Worm (Caenorhabditis elegans) whole organism, early embryonic: ENCODE measurements around the gene K08D8.11.

ENCODE experiments used
- B0310.2 ChIP-seq: sonication (generic microtip); optimal IDR thresholded peaks from 2 replicates; lab custom pipeline; 2016; ENCODE audit warnings: mild to moderate bottlenecking, missing genetic modification characterization, missing compliant biosample characterization
- F13C5.2 ChIP-seq: sonication (generic microtip); optimal IDR thresholded peaks from 2 replicates; lab custom pipeline; 2017; ENCODE audit warnings: mild to moderate bottlenecking, missing genetic modification characterization, inconsistent platforms, missing compliant biosample characterization
- aly-1 ChIP-seq: sonication (generic microtip); optimal IDR thresholded peaks from 2 replicates; lab custom pipeline; 2016; ENCODE audit warnings: missing genetic modification characterization, missing compliant biosample characterization
- ama-1 ChIP-seq: fragments of 150-350 bp; optimal IDR thresholded peaks from 2 replicates; lab custom pipeline; 2014
- ceh-13 ChIP-seq: fragments of 200-800 bp; sonication (Bioruptor generic); optimal IDR thresholded peaks from 2 replicates; lab custom pipeline; 2018; ENCODE audit warnings: mild to moderate bottlenecking, missing genetic modification characterization, missing compliant biosample characterization
- ceh-36 ChIP-seq: sonication (generic microtip); optimal IDR thresholded peaks from 2 replicates; lab custom pipeline; 2016; ENCODE audit warnings: missing genetic modification characterization, inconsistent platforms, missing compliant biosample characterization
- ets-7 ChIP-seq: sonication (generic microtip); optimal IDR thresholded peaks from 2 replicates; lab custom pipeline; 2016; ENCODE audit warnings: missing genotype, missing genetic modification characterization, missing compliant biosample characterization
- flt-1 ChIP-seq: fragments of 200-800 bp; sonication (Bioruptor generic); IDR thresholded peaks from 2 replicates; pipeline ENCODE4 v1.3.6; 2022; ENCODE audit warnings: missing genetic modification characterization, missing compliant biosample characterization
- hmbx-1 ChIP-seq: sonication (generic microtip); optimal IDR thresholded peaks from 2 replicates; lab custom pipeline; 2016; ENCODE audit warnings: mild to moderate bottlenecking, missing genetic modification characterization, missing compliant biosample characterization
- hmg-4 ChIP-seq: fragments of 200-800 bp; sonication (Bioruptor generic); optimal IDR thresholded peaks from 2 replicates; lab custom pipeline; 2018; ENCODE audit warnings: mild to moderate bottlenecking, missing genetic modification characterization, missing compliant biosample characterization
- hnd-1 ChIP-seq: sonication (generic microtip); optimal IDR thresholded peaks from 2 replicates; lab custom pipeline; 2016; ENCODE audit warnings: missing genetic modification characterization, missing compliant biosample characterization
- pes-1 ChIP-seq: fragments of 200-800 bp; sonication (Bioruptor generic); IDR thresholded peaks from 2 replicates; pipeline ENCODE4 v1.3.6; 2022; ENCODE audit warnings: missing genetic modification reagents, missing genetic modification characterization, missing compliant biosample characterization
- scrt-1 ChIP-seq: fragments of 200-800 bp; sonication (Bioruptor generic); IDR thresholded peaks from 2 replicates; pipeline ENCODE4 v1.3.6; 2022; ENCODE audit warnings: missing genetic modification characterization, missing compliant biosample characterization
- sea-1 ChIP-seq: fragments of 200-800 bp; sonication (Bioruptor generic); conservative IDR thresholded peaks from 2 replicates; pipeline ENCODE4 v1.3.6; 2022; ENCODE audit warnings: missing genetic modification characterization, missing compliant biosample characterization
- tbx-11 ChIP-seq: fragments of 200-800 bp; sonication (Bioruptor generic); IDR thresholded peaks from 2 replicates; pipeline ENCODE4 v1.3.6; 2022; ENCODE audit warnings: missing genetic modification characterization, missing compliant biosample characterization
- tbx-37 ChIP-seq: fragments of 200-800 bp; sonication (Bioruptor generic); conservative IDR thresholded peaks from 2 replicates; pipeline ENCODE4 v1.3.6; 2022; ENCODE audit warnings: missing genetic modification reagents, missing genetic modification characterization, missing compliant biosample characterization
- tra-4 ChIP-seq: sonication (generic microtip); optimal IDR thresholded peaks from 2 replicates; lab custom pipeline; 2017; ENCODE audit warnings: missing genetic modification characterization, missing compliant biosample characterization

Gene K08D8.11

ce11 chrIV:12883190-12883589 lies 11.9 kb upstream of the K08D8.11 start, which contains the start of gene ZK896.4:
ZK896.4 (minus strand) TSS chrIV:12883290.
- no peak for TF ChIP-seq hmg-4 (GFP tag; lab: Kevin White, UChicago)
- no peak for TF ChIP-seq sea-1 (GFP tag; lab: Robert Waterston, UW)
- TF ChIP-seq tbx-37 (GFP tag; lab: Robert Waterston, UW) = no peak
- no peak for TF ChIP-seq ama-1 (lab: Kevin White, UChicago)
- no peak for TF ChIP-seq flt-1 (GFP tag; lab: Robert Waterston, UW)
- no peak for TF ChIP-seq hmbx-1
- TF ChIP-seq hnd-1 = no peak
- no peak for TF ChIP-seq ceh-36 (tag; lab: Kevin White, UChicago)
- no peak for TF ChIP-seq pes-1 (GFP tag; lab: Robert Waterston, UW)
- no peak for TF ChIP-seq ets-7
- no peak for TF ChIP-seq ceh-13 (GFP tag; lab: Kevin White, UChicago)
- no peak for TF ChIP-seq tbx-11 (GFP tag; lab: Robert Waterston, UW)
- TF ChIP-seq scrt-1 (GFP tag; lab: Robert Waterston, UW) = no peak
- TF ChIP-seq tra-4 (tag; lab: Kevin White, UChicago) = no peak
- TF ChIP-seq F13C5.2 (tag; lab: Kevin White, UChicago) = no peak

- TF ChIP-seq tbx-37 (GFP tag; lab: Robert Waterston, UW) (no peak), tra-4 (tag; lab: Kevin White, UChicago) (no peak), pes-1 (GFP tag; lab: Robert Waterston, UW) (no peak), F13C5.2 (tag; lab: Kevin White, UChicago) (no peak), scrt-1 (GFP tag; lab: Robert Waterston, UW) (no peak), ama-1 (lab: Kevin White, UChicago) (no peak), ets-7 (no peak), flt-1 (GFP tag; lab: Robert Waterston, UW) (no peak), hnd-1 (no peak), aly-1 (tag; lab: Kevin White, UChicago) (no peak), ceh-36 (tag; lab: Kevin White, UChicago) (no peak), ceh-13 (GFP tag; lab: Kevin White, UChicago) (no peak), sea-1 (GFP tag; lab: Robert Waterston, UW) (no peak), hmg-4 (GFP tag; lab: Kevin White, UChicago) (no peak), tbx-11 (GFP tag; lab: Robert Waterston, UW) (no peak)
Measured at ce11 chrIV:12886012-12886411, 9.1 kb upstream of the K08D8.11 start.

DNA sequence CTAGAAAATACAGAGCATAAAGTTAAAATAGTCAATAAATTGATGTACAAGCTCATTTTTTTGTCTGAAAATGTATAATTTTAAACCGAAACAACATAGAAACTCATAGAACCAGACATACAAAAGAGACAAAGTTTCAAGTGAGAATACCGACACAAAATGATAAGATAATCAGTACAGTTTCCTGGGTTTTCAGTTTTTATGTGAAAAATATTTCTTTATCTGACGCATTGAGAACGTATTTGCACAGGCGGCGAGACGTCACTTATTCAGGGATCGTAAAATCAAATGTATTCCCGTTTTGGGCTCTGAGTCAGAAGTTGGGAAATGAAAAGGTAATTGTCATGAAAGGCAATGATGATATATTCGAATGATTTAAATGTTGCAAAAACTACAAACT lies 4.7 kb upstream of the K08D8.11 start, which contains the start of gene K08D8.6:
K08D8.6 (minus strand) TSS at position 64 of the 400 bp plus-strand sequence.
- no peak for TF ChIP-seq hmg-4 (GFP tag; lab: Kevin White, UChicago)
- no peak for TF ChIP-seq ama-1 (lab: Kevin White, UChicago)
- TF ChIP-seq hnd-1 = no peak
- no peak for TF ChIP-seq ceh-13 (GFP tag; lab: Kevin White, UChicago)

DNA sequence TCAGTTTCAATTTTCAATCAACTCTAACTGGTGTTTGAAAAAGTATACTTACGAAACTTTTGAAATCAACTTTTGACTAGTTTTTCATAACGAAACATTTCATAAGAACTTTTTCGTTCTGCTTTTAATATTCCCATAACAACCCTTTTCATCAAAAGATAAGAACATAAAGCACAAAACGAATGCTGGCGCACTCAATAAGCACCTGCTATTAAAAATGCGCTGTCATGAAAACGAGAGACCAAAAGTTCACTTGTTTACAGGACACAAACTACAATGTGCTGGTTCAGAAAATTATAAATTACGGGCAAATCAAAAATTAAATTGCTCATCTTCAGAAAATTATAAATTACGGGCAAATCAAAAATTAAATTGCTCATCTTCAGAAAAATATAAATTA lies 4.0 kb upstream of the K08D8.11 start:
- TF ChIP-seq tra-4 (tag; lab: Kevin White, UChicago) (no peak), sea-1 (GFP tag; lab: Robert Waterston, UW) (no peak), F13C5.2 (tag; lab: Kevin White, UChicago) (no peak), tbx-11 (GFP tag; lab: Robert Waterston, UW) (no peak), hnd-1 (no peak), B0310.2 (tag; lab: Kevin White, UChicago) (no peak), flt-1 (GFP tag; lab: Robert Waterston, UW) (no peak), hmg-4 (GFP tag; lab: Kevin White, UChicago) (no peak), pes-1 (GFP tag; lab: Robert Waterston, UW) (no peak), scrt-1 (GFP tag; lab: Robert Waterston, UW) (no peak), aly-1 (tag; lab: Kevin White, UChicago) (no peak), ets-7 (no peak)

- no peak for TF ChIP-seq ceh-36 (tag; lab: Kevin White, UChicago)
- no peak for TF ChIP-seq hmbx-1
- TF ChIP-seq sea-1 (GFP tag; lab: Robert Waterston, UW) = no peak
- no peak for TF ChIP-seq ama-1 (lab: Kevin White, UChicago)
- TF ChIP-seq hnd-1 = no peak
- TF ChIP-seq scrt-1 (GFP tag; lab: Robert Waterston, UW) = no peak
- TF ChIP-seq tra-4 (tag; lab: Kevin White, UChicago) = no peak
- no peak for TF ChIP-seq ets-7
- TF ChIP-seq tbx-37 (GFP tag; lab: Robert Waterston, UW) = no peak
- TF ChIP-seq tbx-11 (GFP tag; lab: Robert Waterston, UW) = no peak
- no peak for TF ChIP-seq aly-1 (tag; lab: Kevin White, UChicago)
- TF ChIP-seq F13C5.2 (tag; lab: Kevin White, UChicago) = no peak
Measured at ce11 chrIV:12892194-12892593, 2.9 kb upstream of the K08D8.11 start, which contains the start of gene K08D8.1. K08D8.1 (plus strand) TSS chrIV:12892494.

ce11 chrIV:12893166-12893565 lies 1.9 kb upstream of the K08D8.11 start, which contains the start of gene K08D8.12:
K08D8.12 (plus strand) TSS chrIV:12893466.
- TF ChIP-seq hnd-1 (no peak), tbx-37 (GFP tag; lab: Robert Waterston, UW) (no peak), ceh-13 (GFP tag; lab: Kevin White, UChicago) (no peak), sea-1 (GFP tag; lab: Robert Waterston, UW) (no peak), hmg-4 (GFP tag; lab: Kevin White, UChicago) (no peak), ama-1 (lab: Kevin White, UChicago) (no peak)

ce11 chrIV:12896371-12896882 lies 1.3 kb downstream of the K08D8.11 start, which contains the start of gene K08D8.7:
K08D8.7 (plus strand) TSS chrIV:12896832.
- TF ChIP-seq hmbx-1 (no peak), pes-1 (GFP tag; lab: Robert Waterston, UW) (no peak), tbx-37 (GFP tag; lab: Robert Waterston, UW) (no peak), ets-7 (no peak), B0310.2 (tag; lab: Kevin White, UChicago) (no peak), ceh-13 (GFP tag; lab: Kevin White, UChicago) (no peak), F13C5.2 (tag; lab: Kevin White, UChicago) (no peak), scrt-1 (GFP tag; lab: Robert Waterston, UW) (no peak), flt-1 (GFP tag; lab: Robert Waterston, UW) (no peak), sea-1 (GFP tag; lab: Robert Waterston, UW) (no peak), hnd-1 (no peak), hmg-4 (GFP tag; lab: Kevin White, UChicago) (no peak), tbx-11 (GFP tag; lab: Robert Waterston, UW) (no peak), aly-1 (tag; lab: Kevin White, UChicago) (no peak), tra-4 (tag; lab: Kevin White, UChicago) (no peak), ceh-36 (tag; lab: Kevin White, UChicago) (no peak), ama-1 (lab: Kevin White, UChicago) (no peak)
